Worm (Caenorhabditis elegans): ENCODE data around the gene xol-1.

xol-1 gene

ce11 chrX:8089916-8090315 lies 48.8 kb downstream of the xol-1 start (continued):
- TF ChIP-seq unc-55 (GFP tag; optimal IDR thresholded peaks at IDR 0.05), result no peak
- TF ChIP-seq R02D3.7 (tag; optimal IDR thresholded peaks at IDR 0.05), result no peak
- TF ChIP-seq C34F6.9 (tag; optimal IDR thresholded peaks at IDR 0.05), result peak; percentile 17
- TF ChIP-seq elt-1 (tag; optimal IDR thresholded peaks at IDR 0.05), result no peak
- no peak for TF ChIP-seq unc-62 (GFP tag; optimal IDR thresholded peaks at IDR 0.05)
- TF ChIP-seq ztf-11 (tag; optimal IDR thresholded peaks at IDR 0.05), result no peak
- TF ChIP-seq sma-3 (GFP tag; optimal IDR thresholded peaks at IDR 0.05), result no peak
- TF ChIP-seq elt-3 (tag; optimal IDR thresholded peaks at IDR 0.05), result no peak
- TF ChIP-seq skn-1 (tag; optimal IDR thresholded peaks at IDR 0.05), result no peak
- peak; percentile 68 for TF ChIP-seq nhr-21 (tag; optimal IDR thresholded peaks at IDR 0.05)
- no peak for TF ChIP-seq egl-27 (tag; optimal IDR thresholded peaks at IDR 0.05)
- no peak for TF ChIP-seq mab-5 (tag; optimal IDR thresholded peaks at IDR 0.05)
- TF ChIP-seq blmp-1 (tag; optimal IDR thresholded peaks at IDR 0.05; ENCODE audit: insufficient read depth), result peak; percentile 8
- no peak for TF ChIP-seq alr-1 (tag; optimal IDR thresholded peaks at IDR 0.05)
- TF ChIP-seq gmeb-1 (tag; optimal IDR thresholded peaks at IDR 0.05), result no peak
- TF ChIP-seq lin-39 (tag; optimal IDR thresholded peaks at IDR 0.05), result no peak
- TF ChIP-seq unc-39 (tag; optimal IDR thresholded peaks at IDR 0.05), result no peak
- peak; percentile 58 for TF ChIP-seq nhr-129 (tag; optimal IDR thresholded peaks at IDR 0.05)
- TF ChIP-seq nhr-6 (tag; optimal IDR thresholded peaks at IDR 0.05), result peak; percentile 16
- TF ChIP-seq lin-11 (tag; optimal IDR thresholded peaks at IDR 0.05), result no peak
- TF ChIP-seq lsy-2 (tag; optimal IDR thresholded peaks at IDR 0.05), result no peak
- no peak for TF ChIP-seq Y55F3AM.14 (GFP tag; optimal IDR thresholded peaks at IDR 0.05)

Data from whole organism, L2 larva.